Worm (Caenorhabditis elegans) whole organism, L4/young adult: Measurements from ENCODE around the gene catp-8.

ENCODE experiments used
- W03F9.2 ChIP-seq: fragments of 150-350 bp; optimal IDR thresholded peaks from 2 replicates; lab custom pipeline; 2014; ENCODE audit warnings: missing biosample characterization, missing genetic modification characterization
- dao-5 ChIP-seq: sonication (generic microtip); optimal IDR thresholded peaks from 2 replicates; lab custom pipeline; 2016; ENCODE audit warnings: missing genotype, missing genetic modification characterization, moderate library complexity, missing compliant biosample characterization
- him-1 ChIP-seq: sonication (generic microtip); optimal IDR thresholded peaks from 2 replicates; lab custom pipeline; 2016; ENCODE audit warnings: missing genotype, missing genetic modification reagents, missing genetic modification characterization, missing compliant biosample characterization

DNA sequence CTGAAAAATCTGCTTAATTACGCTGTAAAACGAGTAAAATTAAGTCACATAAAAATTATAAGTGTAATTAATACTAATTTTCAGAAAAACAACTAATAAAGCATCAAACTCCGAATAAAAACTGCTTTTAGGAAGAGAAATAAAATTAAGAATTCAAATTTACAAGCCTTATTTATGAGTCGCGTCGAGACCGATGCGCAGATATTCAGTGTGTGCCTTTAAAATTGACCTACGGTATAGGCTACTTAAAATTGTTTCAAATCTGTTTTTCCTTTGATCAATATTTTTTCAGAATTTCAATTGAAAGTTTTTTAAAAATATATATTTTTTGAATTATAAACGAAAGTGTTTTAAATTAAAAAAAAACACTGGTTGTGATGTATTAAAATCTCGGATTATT lies 19.1 kb upstream of the catp-8 start, which contains the start of gene sms-1:
- TF ChIP-seq dao-5 (tag; lab: Kevin White, UChicago): no peak
- TF ChIP-seq him-1 (tag; lab: Kevin White, UChicago): no peak
- no peak for TF ChIP-seq W03F9.2
